Worm (Caenorhabditis elegans) whole organism, L4 larva: ENCODE measurements around the gene pafo-1.

Experiments
- D1046.2 ChIP-seq: fragments of 200-800 bp; sonication (Bioruptor generic); IDR thresholded peaks from 2 replicates; pipeline ENCODE4 v1.3.6; 2022; ENCODE audit warnings: missing genetic modification characterization, missing compliant biosample characterization
- F26F4.8 ChIP-seq: fragments of 200-800 bp; sonication (Bioruptor generic); conservative IDR thresholded peaks from 2 replicates; pipeline ENCODE4 v1.3.6; 2022; ENCODE audit warnings: missing genetic modification characterization, missing compliant biosample characterization
- F44E2.7 ChIP-seq: fragments of 200-800 bp; sonication (Bioruptor generic); IDR thresholded peaks from 2 replicates; pipeline ENCODE4 v2.1.2; 2022; ENCODE audit warnings: missing genetic modification characterization, missing compliant biosample characterization
- F49E8.2 ChIP-seq: sonication (generic microtip); optimal IDR thresholded peaks from 2 replicates; lab custom pipeline; 2016; ENCODE audit warnings: missing compliant biosample characterization, mild to moderate bottlenecking, missing genetic modification characterization, borderline replicate concordance
- R02D3.7 ChIP-seq: fragments of 150-350 bp; sonication (generic microtip); optimal IDR thresholded peaks from 3 replicates; lab custom pipeline; 2014; ENCODE audit warnings: missing biosample characterization, missing genetic modification characterization
- Y48G9A.11 ChIP-seq: fragments of 200-800 bp; sonication (Bioruptor generic); IDR thresholded peaks from 2 replicates; pipeline ENCODE4 v1.3.6; 2022; ENCODE audit warnings: missing genetic modification reagents, missing genetic modification characterization, missing compliant biosample characterization
- Y5F2A.4 ChIP-seq: fragments of 200-800 bp; sonication (Bioruptor generic); optimal IDR thresholded peaks from 2 replicates; lab custom pipeline; 2018; ENCODE audit warnings: mild to moderate bottlenecking, missing genetic modification characterization, missing compliant biosample characterization
- Y75B8A.6 ChIP-seq: fragments of 200-800 bp; sonication (Bioruptor generic); IDR thresholded peaks from 2 replicates; pipeline ENCODE4 v1.3.6; 2022; ENCODE audit warnings: missing genetic modification reagents, missing genetic modification characterization, missing compliant biosample characterization
- ZK337.2 ChIP-seq: fragments of 200-800 bp; sonication (Bioruptor generic); IDR thresholded peaks from 2 replicates; pipeline ENCODE4 v1.3.6; 2022; ENCODE audit warnings: missing genetic modification reagents, missing genetic modification characterization, missing compliant biosample characterization
- ZK546.5 ChIP-seq, 2 experiments: sonication (generic microtip); optimal IDR thresholded peaks; 2 replicates each; lab custom pipeline; 2017; ENCODE audit warnings: missing biosample characterization in 2 of 2, missing genetic modification characterization in 2 of 2
- aha-1 ChIP-seq: fragments of 150-350 bp; peaks from one replicate; lab custom pipeline; 2014; ENCODE audit warnings: missing biosample characterization, missing genetic modification characterization
- ama-1 ChIP-seq: fragments of 150-350 bp; optimal IDR thresholded peaks from 2 replicates; lab custom pipeline; 2014; ENCODE audit warnings: inconsistent platforms, mixed read lengths
- attf-4 ChIP-seq: sonication (generic microtip); optimal IDR thresholded peaks from 3 replicates; lab custom pipeline; 2017; ENCODE audit warnings: missing biosample characterization, missing genetic modification characterization
- ceh-20 ChIP-seq: fragments of 200-800 bp; sonication (Bioruptor generic); IDR thresholded peaks from 2 replicates; pipeline ENCODE4 v1.3.6; 2022; ENCODE audit warnings: missing genetic modification reagents, missing genetic modification characterization, missing compliant biosample characterization
- ceh-62 ChIP-seq: sonication (generic microtip); optimal IDR thresholded peaks from 2 replicates; lab custom pipeline; 2017; ENCODE audit warnings: missing biosample characterization, missing genetic modification characterization
- cey-2 ChIP-seq: sonication (generic microtip); optimal IDR thresholded peaks from 3 replicates; lab custom pipeline; 2017; ENCODE audit warnings: missing genetic modification characterization, mild to moderate bottlenecking, missing compliant biosample characterization, antibody characterized with exemption, borderline replicate concordance; ENCODE audit not compliant: insufficient read depth
- ctbp-1 ChIP-seq: fragments of 200-800 bp; sonication (Bioruptor generic); IDR thresholded peaks from 2 replicates; pipeline ENCODE4 v1.3.6; 2022; ENCODE audit warnings: missing genetic modification reagents, missing genetic modification characterization, missing compliant biosample characterization
- daf-16 ChIP-seq, 3 experiments: sonication (generic microtip); optimal IDR thresholded peaks; 2 replicates each; lab custom pipeline; 2016 to 2017; ENCODE audit warnings: missing genetic modification characterization in 3 of 3, missing genetic modification reagents in 3 of 3, mild to moderate bottlenecking in 2 of 3, missing compliant biosample characterization in 2 of 3, missing biosample characterization in 1 of 3, moderate library complexity in 1 of 3
- dmd-8 ChIP-seq: fragments of 200-800 bp; sonication (Bioruptor generic); IDR thresholded peaks from 2 replicates; pipeline ENCODE4 v1.3.6; 2022; ENCODE audit warnings: missing genetic modification characterization, missing compliant biosample characterization
- dpl-1 ChIP-seq: fragments of 150-350 bp; optimal IDR thresholded peaks from 2 replicates; lab custom pipeline; 2014; ENCODE audit warnings: missing biosample characterization, missing genetic modification reagents, missing genetic modification characterization
- duxl-1 ChIP-seq: sonication (generic microtip); optimal IDR thresholded peaks from 2 replicates; lab custom pipeline; 2016; ENCODE audit warnings: mild to moderate bottlenecking, missing genetic modification characterization, moderate library complexity, missing compliant biosample characterization; ENCODE audit not compliant: poor library complexity
- egl-27 ChIP-seq: sonication (generic microtip); optimal IDR thresholded peaks from 3 replicates; lab custom pipeline; 2017; ENCODE audit warnings: missing biosample characterization, missing genetic modification reagents, missing genetic modification characterization
- egl-43 ChIP-seq: fragments of 200-800 bp; sonication (Bioruptor generic); IDR thresholded peaks from 2 replicates; pipeline ENCODE4 v1.3.6; 2022; ENCODE audit warnings: missing genetic modification reagents, missing genetic modification characterization, missing compliant biosample characterization
- fos-1 ChIP-seq: fragments of 150-350 bp; optimal IDR thresholded peaks from 2 replicates; lab custom pipeline; 2014; ENCODE audit warnings: missing biosample characterization, missing genetic modification characterization
- gei-8 ChIP-seq: fragments of 200-800 bp; sonication (Bioruptor generic); optimal IDR thresholded peaks from 2 replicates; lab custom pipeline; 2018; ENCODE audit warnings: mild to moderate bottlenecking, missing genetic modification characterization, missing compliant biosample characterization
- hif-1 ChIP-seq, 2 experiments: sonication (generic microtip); optimal IDR thresholded peaks; 2 replicates each; lab custom pipeline; 2016 to 2017; ENCODE audit warnings: missing compliant biosample characterization in 2 of 2, missing genetic modification characterization in 2 of 2, missing genetic modification reagents in 2 of 2, missing genotype in 2 of 2, mild to moderate bottlenecking in 1 of 2
- hlh-30 ChIP-seq: sonication (generic microtip); optimal IDR thresholded peaks from 2 replicates; lab custom pipeline; 2017; ENCODE audit warnings: antibody characterized with exemption, mild to moderate bottlenecking, missing genetic modification characterization, missing compliant biosample characterization; ENCODE audit not compliant: insufficient read depth
- hmg-1.1 ChIP-seq: fragments of 200-800 bp; sonication (Bioruptor generic); IDR thresholded peaks from 2 replicates; pipeline ENCODE4 v1.3.6; 2022; ENCODE audit warnings: missing genetic modification reagents, missing genetic modification characterization, missing compliant biosample characterization
- lin-1 ChIP-seq: fragments of 200-800 bp; sonication (Bioruptor generic); IDR thresholded peaks from 2 replicates; pipeline ENCODE4 v1.3.6; 2022; ENCODE audit warnings: missing genetic modification reagents, missing genetic modification characterization, missing compliant biosample characterization
- lin-13 ChIP-seq: fragments of 150-350 bp; optimal IDR thresholded peaks from 2 replicates; lab custom pipeline; 2014; ENCODE audit warnings: missing biosample characterization, missing genetic modification reagents, missing genetic modification characterization
- lin-15B ChIP-seq: fragments of 150-350 bp; sonication (generic microtip); optimal IDR thresholded peaks from 3 replicates; lab custom pipeline; 2014; ENCODE audit warnings: missing biosample characterization, missing genetic modification characterization
- lin-38 ChIP-seq: fragments of 200-800 bp; sonication (Bioruptor generic); IDR thresholded peaks from 2 replicates; pipeline ENCODE4 v1.3.6; 2022; ENCODE audit warnings: missing genetic modification reagents, missing genetic modification characterization, missing compliant biosample characterization
- lir-3 ChIP-seq: sonication (generic microtip); optimal IDR thresholded peaks from 2 replicates; lab custom pipeline; 2016; ENCODE audit warnings: mild to moderate bottlenecking, missing genetic modification characterization, missing compliant biosample characterization
- lsy-2 ChIP-seq, 2 experiments: fragments of 150-350 bp in 1 of 2; sonication (generic microtip) in 1 of 2; optimal IDR thresholded peaks; 2 replicates each; lab custom pipeline; 2014 to 2017; ENCODE audit warnings: missing biosample characterization in 2 of 2, missing genetic modification characterization in 2 of 2
- madf-9 ChIP-seq: fragments of 200-800 bp; sonication (Bioruptor generic); conservative IDR thresholded peaks from 2 replicates; pipeline ENCODE4 v1.3.6; 2022; ENCODE audit warnings: missing genetic modification reagents, missing genetic modification characterization, missing compliant biosample characterization
- mdl-1 ChIP-seq, 2 experiments: fragments of 150-350 bp in 1 of 2; sonication (generic microtip) in 1 of 2; optimal IDR thresholded peaks; 2 replicates each; lab custom pipeline; 2014 to 2017; ENCODE audit warnings: missing biosample characterization in 2 of 2, missing genetic modification characterization in 2 of 2
- mes-2 ChIP-seq: sonication (generic microtip); optimal IDR thresholded peaks from 2 replicates; lab custom pipeline; 2016; ENCODE audit warnings: missing genotype, mild to moderate bottlenecking, missing genetic modification characterization, missing compliant biosample characterization; ENCODE audit not compliant: poor library complexity, severe bottlenecking
- nhr-10 ChIP-seq: fragments of 150-350 bp; optimal IDR thresholded peaks from 2 replicates; lab custom pipeline; 2014; ENCODE audit warnings: missing biosample characterization, missing genetic modification characterization
- nhr-25 ChIP-seq: sonication (generic microtip); optimal IDR thresholded peaks from 2 replicates; lab custom pipeline; 2017; ENCODE audit warnings: missing genetic modification characterization, mild to moderate bottlenecking, missing compliant biosample characterization, antibody characterized with exemption, moderate library complexity, borderline replicate concordance; ENCODE audit not compliant: insufficient read depth
- nhr-76 ChIP-seq: fragments of 150-350 bp; optimal IDR thresholded peaks from 2 replicates; lab custom pipeline; 2014; ENCODE audit warnings: missing biosample characterization, missing genetic modification characterization
- pha-4 ChIP-seq, 2 experiments: fragments of 150-350 bp in 1 of 2; fragments of 200-800 bp in 1 of 2; sonication (Bioruptor generic) in 1 of 2; IDR thresholded peaks in 1 of 2; optimal IDR thresholded peaks in 1 of 2; 2 replicates each; pipeline versions ENCODE4 v1.3.6 to Lab custom; 2014 to 2022; ENCODE audit warnings: missing genetic modification characterization in 2 of 2, missing genetic modification reagents in 2 of 2, missing biosample characterization in 1 of 2, missing compliant biosample characterization in 1 of 2
- skn-1 ChIP-seq: fragments of 150-350 bp; optimal IDR thresholded peaks from 2 replicates; lab custom pipeline; 2014; ENCODE audit warnings: missing biosample characterization, missing genetic modification characterization
- snpc-1.2 ChIP-seq: fragments of 200-800 bp; sonication (Bioruptor generic); IDR thresholded peaks from 2 replicates; pipeline ENCODE4 v1.3.6; 2022; ENCODE audit warnings: missing genetic modification reagents, missing genetic modification characterization, missing compliant biosample characterization
- tra-1 ChIP-seq: fragments of 200-800 bp; sonication (Bioruptor generic); IDR thresholded peaks from 2 replicates; pipeline ENCODE4 v1.3.6; 2022; ENCODE audit warnings: missing genetic modification reagents, missing genetic modification characterization, missing compliant biosample characterization
- unc-62 ChIP-seq, 3 experiments: fragments of 150-350 bp in 1 of 3; sonication (generic microtip); optimal IDR thresholded peaks in 2 of 3; peaks in 1 of 3; 1 replicate in 1 of 3; 2 replicates in 2 of 3; lab custom pipeline; 2014 to 2017; ENCODE audit warnings: missing biosample characterization in 3 of 3, missing genetic modification characterization in 3 of 3, missing genetic modification reagents in 3 of 3, missing genotype in 1 of 3
- zfp-3 ChIP-seq: fragments of 200-800 bp; sonication (Bioruptor generic); conservative IDR thresholded peaks from 2 replicates; pipeline ENCODE4 v1.3.6; 2022; ENCODE audit warnings: missing genetic modification reagents, missing genetic modification characterization, missing compliant biosample characterization
- zip-11 ChIP-seq: fragments of 200-800 bp; sonication (Bioruptor generic); IDR thresholded peaks from 2 replicates; pipeline ENCODE4 v1.3.6; 2022; ENCODE audit warnings: missing genetic modification characterization, missing compliant biosample characterization
- ztf-7 ChIP-seq: fragments of 150-350 bp; optimal IDR thresholded peaks from 2 replicates; lab custom pipeline; 2014; ENCODE audit warnings: missing biosample characterization, missing genetic modification characterization

Gene pafo-1

DNA sequence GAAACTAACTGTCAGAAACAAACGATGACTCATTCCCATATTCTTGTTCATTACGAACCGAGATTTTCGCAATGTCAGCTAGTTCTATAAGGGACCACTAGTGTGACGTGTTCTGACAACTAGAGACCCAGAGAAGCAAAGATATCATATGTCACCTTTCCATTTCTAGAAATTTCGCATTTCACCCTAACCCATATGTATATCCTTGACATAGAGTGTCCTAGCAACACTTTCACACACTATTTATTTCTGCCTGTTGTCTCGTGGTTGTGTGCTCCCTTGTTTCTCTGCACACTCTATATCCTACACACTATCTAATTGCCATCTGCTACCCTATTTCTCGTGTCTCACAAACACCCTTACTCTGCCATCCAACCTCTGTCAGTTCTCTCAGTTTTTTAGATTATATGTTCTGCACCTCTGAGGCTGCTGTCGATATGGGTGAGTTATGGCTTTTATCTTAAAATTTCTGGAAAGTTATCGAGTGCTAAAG, 27.5 kb downstream of the pafo-1 start, which contains the start of the genes F38B7.17 and F38B7.3:
Gene F38B7.17 (minus strand): TSS at position 51 of the 493 bp plus-strand sequence.
Gene F38B7.3 (plus strand): TSS at position 194 of the 493 bp plus-strand sequence.
- TF ChIP-seq lsy-2 (tag; optimal IDR thresholded peaks at IDR 0.05; lab: Kevin White, UChicago) = peak in 1 of 2 experiments; percentile 61
- peak; percentile 27 for TF ChIP-seq dpl-1 (GFP tag; lab: Kevin White, UChicago)
- TF ChIP-seq dmd-8 = no peak
- no peak for TF ChIP-seq gei-8 (GFP tag; lab: Kevin White, UChicago)
- no peak for TF ChIP-seq Y48G9A.11
- TF ChIP-seq hif-1 (tag; optimal IDR thresholded peaks at IDR 0.05; lab: Kevin White, UChicago) = no peak
- TF ChIP-seq zfp-3 (GFP tag; lab: Robert Waterston, UW) = no peak
- TF ChIP-seq fos-1 (tag; lab: Kevin White, UChicago) = no peak
- no peak for TF ChIP-seq F44E2.7 (GFP tag; lab: Robert Waterston, UW)
- TF ChIP-seq duxl-1 (tag; lab: Kevin White, UChicago) = no peak
- no peak for TF ChIP-seq D1046.2 (GFP tag; lab: Robert Waterston, UW)
- TF ChIP-seq ZK337.2 (GFP tag; lab: Robert Waterston, UW) = no peak
- TF ChIP-seq ama-1 = peak; percentile 26
- peak; percentile 93 for TF ChIP-seq hlh-30 (tag; lab: Kevin White, UChicago)
- TF ChIP-seq nhr-25 = peak; percentile 63
- TF ChIP-seq unc-62 (GFP tag; optimal IDR thresholded peaks at IDR 0.05 in 1 of 2; lab: Kevin White, UChicago) = peak in 1 of 2 experiments; percentile 52
- TF ChIP-seq unc-62 (tag; optimal IDR thresholded peaks at IDR 0.05; lab: Kevin White, UChicago) = no peak
- TF ChIP-seq F49E8.2 (tag; lab: Kevin White, UChicago) = no peak
- no peak for TF ChIP-seq lin-15B (tag; lab: Kevin White, UChicago)
- TF ChIP-seq ZK546.5 (tag; optimal IDR thresholded peaks at IDR 0.05; lab: Kevin White, UChicago) = no peak
- TF ChIP-seq cey-2 = no peak
- no peak for TF ChIP-seq pha-4 (GFP tag; IDR thresholded peaks at IDR 0.05; lab: Robert Waterston, UW)
- no peak for TF ChIP-seq pha-4 (tag; optimal IDR thresholded peaks at IDR 0.05; lab: Kevin White, UChicago)
- peak; percentile 66 to 91 for TF ChIP-seq mdl-1 (tag; optimal IDR thresholded peaks at IDR 0.05; lab: Kevin White, UChicago)
- no peak for TF ChIP-seq lir-3 (tag; lab: Kevin White, UChicago)
- 0 out of 2 replicates have a peak, but pooled peaks have one; percentile 44 for TF ChIP-seq ctbp-1
- no peak for TF ChIP-seq madf-9 (GFP tag; lab: Robert Waterston, UW)
- peak; percentile 7 for TF ChIP-seq ztf-7 (tag; lab: Kevin White, UChicago)
- no peak for TF ChIP-seq Y5F2A.4 (GFP tag; lab: Kevin White, UChicago)
- no peak for TF ChIP-seq ceh-20
- TF ChIP-seq Y75B8A.6 (GFP tag; lab: Robert Waterston, UW) = no peak
- no peak for TF ChIP-seq ceh-62 (tag; lab: Kevin White, UChicago)
- no peak for TF ChIP-seq R02D3.7 (tag; lab: Kevin White, UChicago)
- peak; percentile 46 for TF ChIP-seq mes-2 (tag; lab: Kevin White, UChicago)
- no peak for TF ChIP-seq lin-38 (GFP tag; lab: Robert Waterston, UW)
- TF ChIP-seq tra-1 (GFP tag; lab: Robert Waterston, UW) = no peak
- TF ChIP-seq egl-43 (GFP tag; lab: Robert Waterston, UW) = no peak
- no peak for TF ChIP-seq zip-11 (GFP tag; lab: Robert Waterston, UW)
- TF ChIP-seq snpc-1.2 (GFP tag; lab: Robert Waterston, UW) = no peak
- no peak for TF ChIP-seq skn-1 (tag; lab: Kevin White, UChicago)
- TF ChIP-seq lin-13 = no peak
- peak; percentile 41; the same call in 1 of the 2 replicates for TF ChIP-seq hmg-1.1 (GFP tag; lab: Robert Waterston, UW)
- TF ChIP-seq aha-1 (tag; lab: Kevin White, UChicago) = no peak
- no peak for TF ChIP-seq lin-1 (GFP tag; lab: Robert Waterston, UW)
- TF ChIP-seq nhr-76 (tag; lab: Kevin White, UChicago) = no peak
- no peak for TF ChIP-seq nhr-10 (tag; lab: Kevin White, UChicago)
- no peak for TF ChIP-seq F26F4.8
- no peak for TF ChIP-seq attf-4 (tag; lab: Kevin White, UChicago)
- no peak for TF ChIP-seq daf-16 (GFP tag; optimal IDR thresholded peaks at IDR 0.05; lab: Kevin White, UChicago)
- peak; percentile 85 for TF ChIP-seq daf-16 (tag; optimal IDR thresholded peaks at IDR 0.05; lab: Kevin White, UChicago)
- no peak for TF ChIP-seq egl-27
